Fruit fly (Drosophila melanogaster): Measurements from ENCODE around the gene her.

dm6 chr2L:16679073-16679472, 2.1 kb downstream of the her start:
- TF ChIP-seq Sin3A (optimal IDR thresholded peaks at IDR 0.05), result no peak
- no peak for TF ChIP-seq h (optimal IDR thresholded peaks at IDR 0.05)
- TF ChIP-seq psq (optimal IDR thresholded peaks at IDR 0.05), result no peak
- TF ChIP-seq insv (optimal IDR thresholded peaks at IDR 0.05), result no peak
- no peak for TF ChIP-seq ttk (optimal IDR thresholded peaks at IDR 0.05)
- TF ChIP-seq Myc (optimal IDR thresholded peaks at IDR 0.05), result no peak

Data from Kc167 (cell line).